Fruit fly (Drosophila melanogaster) whole organism, adult: Measurements from ENCODE around the gene CG4592.

Experiments used
- CG11617 ChIP-seq: fragments of 200-800 bp; sonication (Bioruptor generic); optimal IDR thresholded peaks from 2 replicates; lab custom pipeline; 2017; ENCODE audit warnings: mild to moderate bottlenecking, missing biosample characterization, missing genetic modification reagents, missing genetic modification characterization
- CG12768 ChIP-seq: fragments of 200-800 bp; sonication (Bioruptor generic); optimal IDR thresholded peaks from 2 replicates; lab custom pipeline; 2017; ENCODE audit warnings: missing biosample characterization, missing genetic modification characterization, mild to moderate bottlenecking, moderate library complexity, missing genetic modification reagents
- CG14711 ChIP-seq: fragments of 200-800 bp; sonication (Bioruptor generic); optimal IDR thresholded peaks from 2 replicates; lab custom pipeline; 2018; ENCODE audit warnings: missing biosample characterization, mild to moderate bottlenecking, missing genetic modification characterization, moderate library complexity
- CG1620 ChIP-seq: fragments of 200-800 bp; sonication (Bioruptor generic); optimal IDR thresholded peaks from 2 replicates; lab custom pipeline; 2016; ENCODE audit warnings: missing biosample characterization, missing genetic modification characterization
- CG33017 ChIP-seq: fragments of 200-800 bp; sonication (Bioruptor generic); optimal IDR thresholded peaks from 2 replicates; lab custom pipeline; 2018; ENCODE audit warnings: missing biosample characterization, mild to moderate bottlenecking, missing genetic modification characterization, moderate library complexity
- CG5204 ChIP-seq: fragments of 200-800 bp; sonication (Bioruptor generic); optimal IDR thresholded peaks from 2 replicates; lab custom pipeline; 2016; ENCODE audit warnings: missing biosample characterization, missing genetic modification characterization
- CG7045 ChIP-seq: fragments of 200-800 bp; sonication (Bioruptor generic); optimal IDR thresholded peaks from 2 replicates; lab custom pipeline; 2017; ENCODE audit warnings: missing biosample characterization, mild to moderate bottlenecking, missing genetic modification characterization
- CG7101 ChIP-seq: fragments of 200-800 bp; sonication (Bioruptor generic); optimal IDR thresholded peaks from 2 replicates; lab custom pipeline; 2018; ENCODE audit warnings: missing biosample characterization, mild to moderate bottlenecking, missing genetic modification characterization, moderate library complexity
- Clk ChIP-seq: fragments of 200-800 bp; sonication (Bioruptor generic); optimal IDR thresholded peaks from 2 replicates; lab custom pipeline; 2017; ENCODE audit warnings: missing biosample characterization, missing genetic modification characterization
- Crg-1 ChIP-seq: fragments of 200-800 bp; sonication (Bioruptor generic); optimal IDR thresholded peaks from 2 replicates; lab custom pipeline; 2016; ENCODE audit warnings: missing biosample characterization, missing genetic modification characterization
- Hr96 ChIP-seq: fragments of 200-800 bp; sonication (Bioruptor generic); optimal IDR thresholded peaks from 2 replicates; lab custom pipeline; 2016; ENCODE audit warnings: missing biosample characterization, missing genetic modification characterization
- Mnt ChIP-seq: fragments of 200-800 bp; sonication (Bioruptor generic); optimal IDR thresholded peaks from 2 replicates; lab custom pipeline; 2016; ENCODE audit warnings: missing biosample characterization, mild to moderate bottlenecking, missing genetic modification characterization
- bab1 ChIP-seq: fragments of 200-800 bp; sonication (Bioruptor generic); optimal IDR thresholded peaks from 3 replicates; lab custom pipeline; 2019; ENCODE audit warnings: missing biosample characterization, mild to moderate bottlenecking, missing genetic modification characterization, moderate library complexity
- cic ChIP-seq: fragments of 200-800 bp; sonication (Bioruptor generic); optimal IDR thresholded peaks from 2 replicates; lab custom pipeline; 2017; ENCODE audit warnings: missing biosample characterization, mild to moderate bottlenecking, missing genetic modification characterization, moderate library complexity
- cnc ChIP-seq, 2 experiments: fragments of >200 bp; optimal IDR thresholded peaks; 2 replicates each; lab custom pipeline; 2017
- kay ChIP-seq: fragments of 200-800 bp; sonication (Bioruptor generic); peaks from one replicate; lab custom pipeline; 2016; ENCODE audit warnings: missing biosample characterization, missing genetic modification characterization, borderline replicate concordance
- ovo ChIP-seq: fragments of 200-800 bp; sonication (Bioruptor generic); optimal IDR thresholded peaks from 2 replicates; lab custom pipeline; 2016; ENCODE audit warnings: missing biosample characterization, missing genetic modification characterization
- pad ChIP-seq: fragments of 200-800 bp; sonication (Bioruptor generic); optimal IDR thresholded peaks from 3 replicates; lab custom pipeline; 2017; ENCODE audit warnings: missing biosample characterization, missing genetic modification characterization, mild to moderate bottlenecking, moderate library complexity, missing genetic modification reagents
- tj ChIP-seq: fragments of 200-800 bp; sonication (Bioruptor generic); optimal IDR thresholded peaks from 3 replicates; lab custom pipeline; 2017; ENCODE audit warnings: missing biosample characterization, mild to moderate bottlenecking, missing genetic modification characterization, moderate library complexity
- toe ChIP-seq: fragments of 200-800 bp; sonication (Bioruptor generic); optimal IDR thresholded peaks from 2 replicates; lab custom pipeline; 2016; ENCODE audit warnings: missing biosample characterization, missing genetic modification characterization

Gene CG4592

dm6 chr2L:9945086-9945485 lies 23.7 kb downstream of the CG4592 start:
- TF ChIP-seq Clk (GFP tag; lab: Kevin White, UChicago) (no peak), cnc (optimal IDR thresholded peaks at IDR 0.05; lab: Kevin White, UChicago) (no peak), CG33017 (no peak), CG7045 (GFP tag; lab: Kevin White, UChicago) (no peak), Hr96 (GFP tag; lab: Kevin White, UChicago) (no peak), CG12768 (GFP tag; lab: Kevin White, UChicago) (no peak), CG11617 (GFP tag; lab: Kevin White, UChicago) (no peak), Crg-1 (no peak), cic (GFP tag; lab: Kevin White, UChicago) (no peak), CG14711 (tag; lab: Kevin White, UChicago) (no peak), toe (GFP tag; lab: Kevin White, UChicago) (no peak), CG1620 (GFP tag; lab: Kevin White, UChicago) (no peak), pad (GFP tag; lab: Kevin White, UChicago) (no peak), CG7101 (tag; lab: Kevin White, UChicago) (no peak), ovo (no peak), Mnt (GFP tag; lab: Kevin White, UChicago) (no peak), kay (GFP tag; lab: Kevin White, UChicago) (no peak)

DNA sequence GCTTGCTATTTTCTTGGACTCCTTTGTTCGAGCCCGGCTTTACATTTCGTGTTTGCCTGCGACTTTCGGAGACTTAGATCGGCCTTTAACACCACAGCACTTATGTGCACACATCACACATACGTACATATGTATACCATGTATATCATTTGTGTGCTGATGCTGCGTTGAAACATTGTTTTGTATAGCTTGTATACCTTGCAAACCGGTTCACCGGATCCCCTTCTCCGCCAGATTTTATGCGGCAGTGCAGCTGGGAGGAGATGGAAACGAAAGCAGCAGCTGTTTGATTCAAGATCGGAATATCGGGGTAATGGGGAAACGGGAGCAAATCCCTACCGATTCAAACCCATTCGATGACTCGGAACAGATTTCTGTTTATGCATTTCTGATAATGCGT lies 24.6 kb downstream of the CG4592 start:
- TF ChIP-seq CG7045 (GFP tag; lab: Kevin White, UChicago) (no peak), Crg-1 (no peak)

dm6 chr2L:9947265-9947664 lies 25.8 kb downstream of the CG4592 start, which contains the start of gene CG5853:
Gene CG5853 (minus strand): TSS chr2L:9947648.
- TF ChIP-seq Mnt (GFP tag; lab: Kevin White, UChicago) (peak; percentile 79), toe (GFP tag; lab: Kevin White, UChicago) (peak; percentile 18), kay (GFP tag; lab: Kevin White, UChicago) (no peak), CG7101 (tag; lab: Kevin White, UChicago) (peak; percentile 26), CG5204 (no peak), pad (GFP tag; lab: Kevin White, UChicago) (peak; percentile 33), Hr96 (GFP tag; lab: Kevin White, UChicago) (peak; percentile 46), cnc (optimal IDR thresholded peaks at IDR 0.05; lab: Kevin White, UChicago) (no peak), CG1620 (GFP tag; lab: Kevin White, UChicago) (no peak), tj (GFP tag; lab: Kevin White, UChicago) (peak; percentile 25), cic (GFP tag; lab: Kevin White, UChicago) (peak; percentile 79), CG7045 (GFP tag; lab: Kevin White, UChicago) (no peak), bab1 (GFP tag; lab: Kevin White, UChicago) (peak; percentile 62), CG14711 (tag; lab: Kevin White, UChicago) (peak; percentile 11), Crg-1 (no peak), ovo (peak; percentile 37), CG11617 (GFP tag; lab: Kevin White, UChicago) (no peak), Clk (GFP tag; lab: Kevin White, UChicago) (peak; percentile 25), CG12768 (GFP tag; lab: Kevin White, UChicago) (peak; percentile 78), CG33017 (peak; percentile 27)

- TF ChIP-seq cic (GFP tag; lab: Kevin White, UChicago) (peak; percentile 47), CG12768 (GFP tag; lab: Kevin White, UChicago) (peak; percentile 68), CG5204 (no peak)
Observed at dm6 chr2L:9947738-9948519, 26.5 kb downstream of the CG4592 start.

DNA sequence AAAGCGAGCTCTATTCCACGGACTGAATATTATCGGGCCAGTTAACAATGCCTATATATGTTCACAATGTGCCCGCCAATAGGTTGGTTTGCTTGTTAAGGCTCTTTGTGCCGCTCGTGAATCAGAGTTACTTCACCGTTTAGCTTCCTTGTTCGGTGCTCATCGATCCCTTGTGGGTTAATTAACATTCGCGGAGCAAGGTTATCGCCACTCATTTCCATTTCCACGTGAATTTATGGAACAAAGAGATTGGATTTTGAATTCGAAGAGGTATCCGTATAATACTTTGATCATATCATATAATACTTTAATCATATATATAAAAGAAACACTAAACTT lies 27.1 kb downstream of the CG4592 start:
- TF ChIP-seq cic (GFP tag; lab: Kevin White, UChicago) (no peak), toe (GFP tag; lab: Kevin White, UChicago) (no peak), Clk (GFP tag; lab: Kevin White, UChicago) (no peak), tj (GFP tag; lab: Kevin White, UChicago) (no peak), CG33017 (no peak), Mnt (GFP tag; lab: Kevin White, UChicago) (no peak), Hr96 (GFP tag; lab: Kevin White, UChicago) (no peak), CG7045 (GFP tag; lab: Kevin White, UChicago) (no peak)

DNA sequence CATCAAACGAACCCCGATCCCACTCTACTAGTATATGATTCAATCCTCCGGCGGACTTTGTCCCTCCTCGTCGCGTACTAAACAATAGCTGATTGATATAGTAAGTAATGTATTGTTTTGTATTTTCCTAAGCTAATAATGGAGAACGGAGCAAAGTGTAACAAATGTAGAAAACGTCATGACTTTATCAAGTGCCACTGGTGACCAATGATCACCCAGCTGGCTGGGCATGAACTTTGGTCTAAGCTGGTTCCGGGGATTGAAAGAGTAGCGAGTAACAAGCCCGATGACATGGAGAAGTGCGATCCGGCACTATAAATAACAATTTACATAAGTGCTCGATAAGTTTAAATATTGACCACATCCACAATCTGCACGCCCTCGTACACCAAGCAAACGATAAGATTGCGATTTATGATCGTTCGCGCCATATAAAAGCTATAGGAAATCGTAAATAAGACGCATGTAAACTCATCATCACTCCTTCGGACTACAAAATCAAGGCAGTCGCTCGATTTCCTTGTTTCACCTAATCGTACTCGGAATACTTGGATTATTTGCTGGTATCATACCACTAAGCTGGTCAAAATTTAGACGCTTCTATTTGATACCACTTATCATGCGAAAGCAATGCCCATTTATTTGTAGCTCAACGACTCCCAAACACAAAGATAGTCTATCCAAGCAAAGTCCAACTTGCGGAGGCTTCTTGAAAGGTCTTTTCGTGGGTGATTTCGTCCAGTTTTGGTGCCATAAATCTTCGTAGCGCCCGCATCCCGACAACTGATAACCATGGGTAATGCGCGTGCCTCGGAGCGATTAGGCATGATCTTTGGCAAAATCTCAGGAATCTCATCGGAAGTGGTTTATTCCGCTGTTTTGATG lies 28.0 kb downstream of the CG4592 start:
- TF ChIP-seq cic (GFP tag; lab: Kevin White, UChicago) (peak; percentile 19), CG7045 (GFP tag; lab: Kevin White, UChicago) (peak; percentile 0), CG12768 (GFP tag; lab: Kevin White, UChicago) (peak; percentile 72), cnc (optimal IDR thresholded peaks at IDR 0.05; lab: Kevin White, UChicago) (no peak)
